Fruit fly (Drosophila melanogaster) whole organism, embryonic: Measurements from ENCODE around the gene Sur-8.
A peak's percentile ranks its signal among the peaks of the same experiment; 100 is the strongest.

Experiments
- B-H2 ChIP-seq: fragments of 200-800 bp; sonication (Bioruptor generic); optimal IDR thresholded peaks from 2 replicates; lab custom pipeline; 2018; ENCODE audit warnings: missing biosample characterization, mild to moderate bottlenecking, missing genetic modification characterization
- CG10431 ChIP-seq: fragments of 200-800 bp; sonication (Bioruptor generic); optimal IDR thresholded peaks from 3 replicates; lab custom pipeline; 2018; ENCODE audit warnings: missing biosample characterization, mild to moderate bottlenecking, missing genetic modification characterization
- CG10565 ChIP-seq: fragments of 200-800 bp; sonication (Bioruptor generic); optimal IDR thresholded peaks from 3 replicates; lab custom pipeline; 2016; ENCODE audit warnings: missing biosample characterization, mild to moderate bottlenecking, missing genetic modification characterization
- CG11247 ChIP-seq: fragments of 200-800 bp; sonication (Bioruptor generic); IDR thresholded peaks from 2 replicates; pipeline ENCODE4 v1.3.6; 2022; ENCODE audit warnings: missing biosample characterization, missing genetic modification characterization
- CG12104 ChIP-seq: fragments of 200-800 bp; sonication (Bioruptor generic); optimal IDR thresholded peaks from 3 replicates; lab custom pipeline; 2016; ENCODE audit warnings: missing biosample characterization, missing genetic modification characterization
- CG13775 ChIP-seq: fragments of 200-800 bp; sonication (Bioruptor generic); optimal IDR thresholded peaks from 3 replicates; lab custom pipeline; 2017; ENCODE audit warnings: missing biosample characterization, mild to moderate bottlenecking, missing genetic modification characterization
- CG14441 ChIP-seq: fragments of 200-800 bp; sonication (Bioruptor generic); IDR thresholded peaks from 2 replicates; pipeline ENCODE4 v1.3.6; 2022; ENCODE audit warnings: missing biosample characterization, missing genetic modification characterization
- CG14710 ChIP-seq: fragments of 200-800 bp; sonication (Bioruptor generic); optimal IDR thresholded peaks from 3 replicates; lab custom pipeline; 2019; ENCODE audit warnings: missing biosample characterization, mild to moderate bottlenecking, missing genetic modification characterization, moderate library complexity
- CG14860 ChIP-seq: fragments of 200-800 bp; sonication (Bioruptor generic); IDR thresholded peaks from 3 replicates; pipeline ENCODE4 v1.3.6; 2022; ENCODE audit warnings: missing biosample characterization, missing genetic modification characterization; ENCODE audit not compliant: partially characterized antibody
- CG1603 ChIP-seq: fragments of 200-800 bp; sonication (Bioruptor generic); optimal IDR thresholded peaks from 2 replicates; lab custom pipeline; 2019; ENCODE audit warnings: missing biosample characterization, mild to moderate bottlenecking, missing genetic modification characterization, moderate library complexity
- CG17612 ChIP-seq: fragments of 200-800 bp; sonication (Bioruptor generic); IDR thresholded peaks from 2 replicates; pipeline ENCODE4 v1.3.6; 2022; ENCODE audit warnings: missing biosample characterization, missing genetic modification characterization
- CG30020 ChIP-seq: fragments of 200-800 bp; optimal IDR thresholded peaks from 2 replicates; lab custom pipeline; 2019; ENCODE audit warnings: missing biosample characterization, mild to moderate bottlenecking, missing genetic modification characterization, moderate library complexity
- CG4282 ChIP-seq: fragments of 200-800 bp; sonication (Bioruptor generic); optimal IDR thresholded peaks from 2 replicates; lab custom pipeline; 2016; ENCODE audit warnings: missing biosample characterization, missing genetic modification characterization
- CG4617 ChIP-seq: fragments of 200-800 bp; sonication (Bioruptor generic); optimal IDR thresholded peaks from 3 replicates; lab custom pipeline; 2016; ENCODE audit warnings: missing biosample characterization, missing genetic modification characterization, borderline replicate concordance
- CG7745 ChIP-seq: fragments of 200-800 bp; sonication (Bioruptor generic); optimal IDR thresholded peaks from 2 replicates; lab custom pipeline; 2018; ENCODE audit warnings: missing biosample characterization, mild to moderate bottlenecking, missing genetic modification characterization, moderate library complexity
- Deaf1 ChIP-seq: fragments of 200-800 bp; optimal IDR thresholded peaks from 3 replicates; lab custom pipeline; 2019; ENCODE audit warnings: missing biosample characterization, mild to moderate bottlenecking, missing genetic modification characterization, moderate library complexity
- Doc3 ChIP-seq: fragments of 200-800 bp; sonication (Bioruptor generic); IDR thresholded peaks from 3 replicates; pipeline ENCODE4 v1.3.6; 2022; ENCODE audit warnings: missing biosample characterization, missing genetic modification characterization; ENCODE audit not compliant: partially characterized antibody
- E2f1 ChIP-seq: fragments of 200-800 bp; sonication (Bioruptor generic); IDR thresholded peaks from 2 replicates; pipeline ENCODE4 v1.3.6; 2022; ENCODE audit warnings: missing biosample characterization, missing genetic modification characterization
- E2f2 ChIP-seq: fragments of 200-800 bp; sonication (Bioruptor generic); IDR thresholded peaks from 2 replicates; pipeline ENCODE4 v1.3.6; 2022; ENCODE audit warnings: missing biosample characterization, missing genetic modification characterization
- ERR ChIP-seq: fragments of 200-800 bp; sonication (Bioruptor generic); optimal IDR thresholded peaks from 2 replicates; lab custom pipeline; 2016; ENCODE audit warnings: missing biosample characterization, missing genetic modification characterization
- HLH3B ChIP-seq: fragments of 200-800 bp; sonication (Bioruptor generic); IDR thresholded peaks from 2 replicates; pipeline ENCODE4 v1.3.6; 2022; ENCODE audit warnings: missing biosample characterization, missing genetic modification characterization
- HLH54F ChIP-seq: fragments of 200-800 bp; sonication (Bioruptor generic); optimal IDR thresholded peaks from 3 replicates; lab custom pipeline; 2016; ENCODE audit warnings: missing biosample characterization, missing genetic modification characterization
- Hr39 ChIP-seq: fragments of >200 bp; optimal IDR thresholded peaks from 2 replicates; lab custom pipeline; 2017
- Lpt ChIP-seq: fragments of >200 bp; optimal IDR thresholded peaks from 2 replicates; lab custom pipeline; 2018; ENCODE audit warnings: missing biosample characterization, missing genetic modification characterization
- MESR4 ChIP-seq: fragments of 200-800 bp; sonication (Bioruptor generic); optimal IDR thresholded peaks from 2 replicates; lab custom pipeline; 2018; ENCODE audit warnings: missing biosample characterization, mild to moderate bottlenecking, missing genetic modification characterization, moderate library complexity
- NC2β ChIP-seq: fragments of 200-800 bp; sonication (Bioruptor generic); optimal IDR thresholded peaks from 2 replicates; lab custom pipeline; 2016; ENCODE audit warnings: missing biosample characterization, missing genetic modification characterization
- PHDP ChIP-seq: fragments of 200-800 bp; sonication (Bioruptor generic); optimal IDR thresholded peaks from 3 replicates; lab custom pipeline; 2018; ENCODE audit warnings: missing biosample characterization, mild to moderate bottlenecking, missing genetic modification characterization, moderate library complexity
- amos ChIP-seq: fragments of 200-800 bp; sonication (Bioruptor generic); IDR thresholded peaks from 2 replicates; pipeline ENCODE4 v1.3.6; 2022; ENCODE audit warnings: missing biosample characterization, missing genetic modification characterization; ENCODE audit not compliant: partially characterized antibody
- bab2 ChIP-seq: fragments of 200-800 bp; sonication (Bioruptor generic); optimal IDR thresholded peaks from 2 replicates; lab custom pipeline; 2016; ENCODE audit warnings: missing biosample characterization, missing genetic modification characterization
- dm ChIP-seq: fragments of 200-800 bp; sonication (Bioruptor generic); optimal IDR thresholded peaks from 3 replicates; lab custom pipeline; 2016; ENCODE audit warnings: missing biosample characterization, missing genetic modification characterization
- dpn ChIP-seq, 2 experiments: fragments of 200-800 bp; sonication (Bioruptor generic); optimal IDR thresholded peaks; 3 replicates each; lab custom pipeline; 2016; ENCODE audit warnings: missing biosample characterization in 2 of 2, missing genetic modification characterization in 2 of 2
- esg ChIP-seq: fragments of 200-800 bp; sonication (Bioruptor generic); conservative IDR thresholded peaks from 2 replicates; pipeline ENCODE4 v1.3.6; 2022; ENCODE audit warnings: missing biosample characterization, missing genetic modification characterization
- fd3F ChIP-seq: fragments of 200-800 bp; sonication (Bioruptor generic); optimal IDR thresholded peaks from 2 replicates; lab custom pipeline; 2018; ENCODE audit warnings: missing biosample characterization, mild to moderate bottlenecking, missing genetic modification characterization, moderate library complexity
- grau ChIP-seq: fragments of 200-800 bp; optimal IDR thresholded peaks from 3 replicates; lab custom pipeline; 2019; ENCODE audit warnings: missing biosample characterization, mild to moderate bottlenecking, missing genetic modification characterization, moderate library complexity
- grn ChIP-seq: fragments of 200-800 bp; sonication (Bioruptor generic); optimal IDR thresholded peaks from 3 replicates; lab custom pipeline; 2017; ENCODE audit warnings: missing biosample characterization, missing genetic modification characterization
- gsb-n ChIP-seq: fragments of 200-800 bp; sonication (Bioruptor generic); optimal IDR thresholded peaks from 3 replicates; lab custom pipeline; 2018; ENCODE audit warnings: missing biosample characterization, mild to moderate bottlenecking, missing genetic modification characterization
- gt ChIP-seq: fragments of 200-800 bp; sonication (Bioruptor generic); IDR thresholded peaks from 2 replicates; pipeline ENCODE4 v1.3.6; 2022; ENCODE audit warnings: missing biosample characterization, missing genetic modification characterization
- knrl ChIP-seq: fragments of 200-800 bp; sonication (Bioruptor generic); IDR thresholded peaks from 3 replicates; pipeline ENCODE4 v1.3.6; 2022; ENCODE audit warnings: missing biosample characterization, missing genetic modification characterization; ENCODE audit not compliant: partially characterized antibody
- lilli ChIP-seq: fragments of 200-800 bp; sonication (Bioruptor generic); optimal IDR thresholded peaks from 3 replicates; lab custom pipeline; 2016; ENCODE audit warnings: missing biosample characterization, missing genetic modification characterization
- lmd ChIP-seq: fragments of 200-800 bp; sonication (Bioruptor generic); IDR thresholded peaks from 2 replicates; pipeline ENCODE4 v1.3.6; 2022; ENCODE audit warnings: missing biosample characterization, missing genetic modification characterization
- oc ChIP-seq: fragments of 200-800 bp; sonication (Bioruptor generic); optimal IDR thresholded peaks from 2 replicates; lab custom pipeline; 2018; ENCODE audit warnings: missing biosample characterization, mild to moderate bottlenecking, missing genetic modification characterization, moderate library complexity
- pho ChIP-seq: fragments of 200-800 bp; sonication (Bioruptor generic); optimal IDR thresholded peaks from 2 replicates; lab custom pipeline; 2016; ENCODE audit warnings: missing biosample characterization, missing genetic modification characterization
- pnt ChIP-seq: fragments of 200-800 bp; sonication (Bioruptor generic); optimal IDR thresholded peaks from 3 replicates; lab custom pipeline; 2016; ENCODE audit warnings: missing biosample characterization, missing genetic modification characterization
- rib ChIP-seq: fragments of 200-800 bp; sonication (Bioruptor generic); IDR thresholded peaks from 2 replicates; pipeline ENCODE4 v1.3.6; 2022; ENCODE audit warnings: missing biosample characterization, missing genetic modification characterization
- ro ChIP-seq: fragments of 200-800 bp; sonication (Bioruptor generic); IDR thresholded peaks from 2 replicates; pipeline ENCODE4 v1.3.6; 2022; ENCODE audit warnings: missing biosample characterization, missing genetic modification characterization
- seq ChIP-seq: fragments of 200-800 bp; sonication (Bioruptor generic); IDR thresholded peaks from 2 replicates; pipeline ENCODE4 v1.3.6; 2022; ENCODE audit warnings: missing biosample characterization, missing genetic modification characterization
- shn ChIP-seq: fragments of 200-800 bp; sonication (Bioruptor generic); optimal IDR thresholded peaks from 3 replicates; lab custom pipeline; 2016; ENCODE audit warnings: missing biosample characterization, missing genetic modification characterization
- sob ChIP-seq: fragments of 200-800 bp; sonication (Bioruptor generic); IDR thresholded peaks from 2 replicates; pipeline ENCODE4 v1.3.6; 2022; ENCODE audit warnings: missing biosample characterization, missing genetic modification characterization
- sqz ChIP-seq: fragments of 200-800 bp; sonication (Bioruptor generic); optimal IDR thresholded peaks from 3 replicates; lab custom pipeline; 2018; ENCODE audit warnings: missing biosample characterization, mild to moderate bottlenecking, missing genetic modification characterization
- toy ChIP-seq: fragments of 200-800 bp; sonication (Bioruptor generic); IDR thresholded peaks from 2 replicates; pipeline ENCODE4 v1.3.6; 2022; ENCODE audit warnings: missing biosample characterization, missing genetic modification characterization
- ttk ChIP-seq: fragments of 200-800 bp; sonication (Bioruptor generic); IDR thresholded peaks from 2 replicates; pipeline ENCODE4 v2.1.2; 2022; ENCODE audit warnings: missing biosample characterization, missing genetic modification characterization
- zfh1 ChIP-seq: fragments of 200-800 bp; sonication (Bioruptor generic); IDR thresholded peaks from 3 replicates; pipeline ENCODE4 v1.3.6; 2022; ENCODE audit warnings: missing biosample characterization, missing genetic modification characterization

Gene Sur-8

DNA sequence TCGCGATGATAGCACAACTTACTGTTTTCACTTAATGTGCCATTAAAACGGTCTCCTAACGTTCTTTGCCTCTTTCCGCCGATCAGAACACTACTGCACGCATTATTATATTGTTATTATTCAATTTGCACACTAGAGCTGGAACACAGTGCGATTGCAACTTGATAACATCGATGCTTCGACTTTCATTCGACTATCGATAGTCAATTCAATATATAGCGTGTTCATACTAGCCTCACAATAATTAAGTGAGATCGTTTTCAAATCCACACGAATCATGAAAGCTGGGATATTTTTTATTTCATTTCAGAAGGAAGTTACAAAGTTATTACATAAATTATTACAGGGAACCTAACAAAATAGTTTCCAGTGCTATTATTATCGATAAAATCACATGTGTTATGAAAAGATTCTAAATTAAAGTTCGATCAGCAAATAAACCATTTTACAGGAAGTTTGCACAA, 994 bp downstream of the Sur-8 start (continued):
- peak; percentile 61 to 70 for TF ChIP-seq dpn (GFP tag; optimal IDR thresholded peaks at IDR 0.05; lab: Kevin White, UChicago)
- TF ChIP-seq CG14710: peak; percentile 2
- peak; percentile 81 for TF ChIP-seq CG1603 (tag; lab: Kevin White, UChicago)
- TF ChIP-seq CG13775 (GFP tag; lab: Kevin White, UChicago): peak; percentile 67
- TF ChIP-seq HLH3B (GFP tag; lab: Robert Waterston, UW): no peak
- TF ChIP-seq shn: peak; percentile 54
- no peak for TF ChIP-seq Hr39 (lab: Kevin White, UChicago)
- TF ChIP-seq CG14860 (GFP tag; lab: Robert Waterston, UW): peak; percentile 74
- TF ChIP-seq HLH54F: peak; percentile 60
- peak; percentile 69 for TF ChIP-seq rib (GFP tag; lab: Robert Waterston, UW)
- TF ChIP-seq grn: peak; percentile 76
- no peak for TF ChIP-seq seq (GFP tag; lab: Robert Waterston, UW)
- no peak for TF ChIP-seq sqz (GFP tag; lab: Kevin White, UChicago)
- peak; percentile 40 for TF ChIP-seq B-H2
- peak; percentile 36; the same call in 1 of the 2 replicates for TF ChIP-seq CG11247
- TF ChIP-seq bab2: peak; percentile 37
- TF ChIP-seq zfh1 (GFP tag; lab: Robert Waterston, UW): no peak
- peak; percentile 68 for TF ChIP-seq PHDP
- TF ChIP-seq E2f1 (GFP tag; lab: Robert Waterston, UW): 0 out of 2 replicates have a peak, but pooled peaks have one; percentile 29
- TF ChIP-seq CG14441 (GFP tag; lab: Robert Waterston, UW): peak; percentile 50
- no peak for TF ChIP-seq CG7745 (tag; lab: Kevin White, UChicago)
- no peak for TF ChIP-seq Lpt (GFP tag; lab: Kevin White, UChicago)
- TF ChIP-seq oc (tag; lab: Kevin White, UChicago): no peak
- no peak for TF ChIP-seq ro (GFP tag; lab: Robert Waterston, UW)
- TF ChIP-seq Deaf1 (tag; lab: Kevin White, UChicago): peak; percentile 2
- no peak for TF ChIP-seq CG10565 (GFP tag; lab: Kevin White, UChicago)
- no peak for TF ChIP-seq pnt
- TF ChIP-seq grau (tag; lab: Kevin White, UChicago): peak; percentile 64
- TF ChIP-seq amos (GFP tag; lab: Robert Waterston, UW): peak; percentile 89
- TF ChIP-seq knrl (GFP tag; lab: Robert Waterston, UW): peak; percentile 86
- TF ChIP-seq E2f2 (GFP tag; lab: Robert Waterston, UW): peak; percentile 68
- peak; percentile 91 for TF ChIP-seq CG30020 (tag; lab: Kevin White, UChicago)
- TF ChIP-seq pho (GFP tag; lab: Kevin White, UChicago): peak; percentile 71
- TF ChIP-seq lmd (GFP tag; lab: Robert Waterston, UW): peak; percentile 27; the same call in 1 of the 2 replicates
- peak; percentile 83 for TF ChIP-seq lilli (GFP tag; lab: Kevin White, UChicago)
- peak; percentile 53 for TF ChIP-seq fd3F (GFP tag; lab: Kevin White, UChicago)
- 0 out of 2 replicates have a peak, but pooled peaks have one; percentile 43 for TF ChIP-seq sob (GFP tag; lab: Robert Waterston, UW)
- peak; percentile 15 for TF ChIP-seq ERR (GFP tag; lab: Kevin White, UChicago)
- TF ChIP-seq dm (GFP tag; lab: Kevin White, UChicago): peak; percentile 21
- peak; percentile 79 for TF ChIP-seq CG4617 (GFP tag; lab: Kevin White, UChicago)
- TF ChIP-seq gt (GFP tag; lab: Robert Waterston, UW): no peak
- peak; percentile 52 for TF ChIP-seq gsb-n (tag; lab: Kevin White, UChicago)
- no peak for TF ChIP-seq toy (GFP tag; lab: Robert Waterston, UW)
- TF ChIP-seq CG17612 (GFP tag; lab: Robert Waterston, UW): no peak
- no peak; the same call in 1 of the 2 replicates for TF ChIP-seq esg (GFP tag; lab: Robert Waterston, UW)
- no peak for TF ChIP-seq CG10431 (GFP tag; lab: Kevin White, UChicago)
- peak; percentile 17 for TF ChIP-seq CG12104
- TF ChIP-seq MESR4 (GFP tag; lab: Kevin White, UChicago): peak; percentile 56
- TF ChIP-seq NC2β (GFP tag; lab: Kevin White, UChicago): peak; percentile 26
- TF ChIP-seq CG4282 (GFP tag; lab: Kevin White, UChicago): peak; percentile 46
- TF ChIP-seq ttk (GFP tag; lab: Robert Waterston, UW): no peak
- TF ChIP-seq Doc3 (GFP tag; lab: Robert Waterston, UW): peak; percentile 51; the same call in 2 of the 3 replicates
